Worm (Caenorhabditis elegans) whole organism, young adult: Measurements from ENCODE around the gene srh-3.

Experiments used
- C06A6.2 ChIP-seq: fragments of 200-800 bp; sonication (Bioruptor generic); conservative IDR thresholded peaks from 2 replicates; pipeline ENCODE4 v1.3.6; 2022; ENCODE audit warnings: missing genetic modification characterization, missing compliant biosample characterization
- C17E4.6 ChIP-seq: fragments of 200-800 bp; sonication (Bioruptor generic); IDR thresholded peaks from 2 replicates; pipeline ENCODE4 v1.3.6; 2022; ENCODE audit warnings: missing genetic modification reagents, missing genetic modification characterization, missing compliant biosample characterization
- D2030.7 ChIP-seq: fragments of 200-800 bp; sonication (Bioruptor generic); IDR thresholded peaks from 2 replicates; pipeline ENCODE4 v1.3.6; 2022; ENCODE audit warnings: missing genetic modification reagents, missing genetic modification characterization, missing compliant biosample characterization
- F23B12.7 ChIP-seq: sonication (generic microtip); optimal IDR thresholded peaks from 2 replicates; lab custom pipeline; 2017; ENCODE audit warnings: missing genetic modification characterization, mild to moderate bottlenecking, missing compliant biosample characterization, antibody characterized with exemption, moderate library complexity; ENCODE audit not compliant: insufficient read depth
- F49E8.2 ChIP-seq: sonication (generic microtip); optimal IDR thresholded peaks from 3 replicates; lab custom pipeline; 2017; ENCODE audit warnings: missing genetic modification characterization, mild to moderate bottlenecking, missing compliant biosample characterization, antibody characterized with exemption, moderate library complexity; ENCODE audit not compliant: insufficient read depth
- F55B11.4 ChIP-seq: sonication (generic microtip); optimal IDR thresholded peaks from 2 replicates; lab custom pipeline; 2016; ENCODE audit warnings: missing compliant biosample characterization, missing genetic modification characterization, borderline replicate concordance; ENCODE audit not compliant: insufficient read depth
- K11D2.4 ChIP-seq: fragments of 200-800 bp; sonication (Bioruptor generic); IDR thresholded peaks from 2 replicates; pipeline ENCODE4 v1.3.6; 2022; ENCODE audit warnings: missing genetic modification reagents, missing genetic modification characterization, missing compliant biosample characterization
- Y67H2A.10 ChIP-seq: fragments of 200-800 bp; sonication (Bioruptor generic); conservative IDR thresholded peaks from 2 replicates; pipeline ENCODE4 v1.3.6; 2022; ENCODE audit warnings: missing genetic modification reagents, missing genetic modification characterization, missing compliant biosample characterization
- Y95B8A.8 ChIP-seq: fragments of 200-800 bp; sonication (Bioruptor generic); IDR thresholded peaks from 2 replicates; pipeline ENCODE4 v1.3.6; 2022; ENCODE audit warnings: missing genetic modification reagents, missing genetic modification characterization, missing compliant biosample characterization
- cebp-1 ChIP-seq, 2 experiments: fragments of 200-800 bp in 1 of 2; sonication (Bioruptor generic) in 1 of 2; sonication (generic microtip) in 1 of 2; IDR thresholded peaks in 1 of 2; optimal IDR thresholded peaks in 1 of 2; 2 replicates each; pipeline versions ENCODE4 v1.3.6 to Lab custom; 2017 to 2022; ENCODE audit warnings: missing compliant biosample characterization in 2 of 2, missing genetic modification characterization in 2 of 2, mild to moderate bottlenecking in 1 of 2, missing genetic modification reagents in 1 of 2, moderate library complexity in 1 of 2
- ceh-100 ChIP-seq: fragments of 200-800 bp; sonication (Bioruptor generic); IDR thresholded peaks from 2 replicates; pipeline ENCODE4 v1.3.6; 2022; ENCODE audit warnings: missing genetic modification reagents, missing genetic modification characterization, missing compliant biosample characterization
- egl-18 ChIP-seq: fragments of 200-800 bp; sonication (Bioruptor generic); IDR thresholded peaks from 2 replicates; pipeline ENCODE4 v1.3.6; 2022; ENCODE audit warnings: missing genetic modification reagents, missing genetic modification characterization, missing compliant biosample characterization
- hlh-26 ChIP-seq: fragments of 200-800 bp; sonication (Bioruptor generic); conservative IDR thresholded peaks from 2 replicates; pipeline ENCODE4 v1.3.6; 2022; ENCODE audit warnings: missing genetic modification reagents, missing genetic modification characterization, missing compliant biosample characterization
- hmg-1.2 ChIP-seq: fragments of 200-800 bp; sonication (Bioruptor generic); IDR thresholded peaks from 2 replicates; pipeline ENCODE4 v1.3.6; 2022; ENCODE audit warnings: missing genetic modification reagents, missing genetic modification characterization, missing compliant biosample characterization
- hrde-1 ChIP-seq: sonication (generic microtip); optimal IDR thresholded peaks from 2 replicates; lab custom pipeline; 2016; ENCODE audit warnings: missing genetic modification characterization, mild to moderate bottlenecking, missing compliant biosample characterization, moderate library complexity, missing genotype, missing genetic modification reagents, borderline replicate concordance
- hsf-1 ChIP-seq: fragments of 200-800 bp; sonication (Bioruptor generic); IDR thresholded peaks from 2 replicates; pipeline ENCODE4 v1.3.6; 2022; ENCODE audit warnings: missing genetic modification reagents, missing genetic modification characterization, missing compliant biosample characterization
- let-607 ChIP-seq, 2 experiments: fragments of 200-800 bp in 1 of 2; sonication (Bioruptor generic) in 1 of 2; sonication (generic microtip) in 1 of 2; optimal IDR thresholded peaks; 2 replicates each; lab custom pipeline; 2016 to 2018; ENCODE audit warnings: mild to moderate bottlenecking in 2 of 2, missing compliant biosample characterization in 2 of 2, missing genetic modification characterization in 2 of 2, moderate library complexity in 2 of 2, missing genotype in 1 of 2
- lin-54 ChIP-seq: fragments of 200-800 bp; sonication (Bioruptor generic); optimal IDR thresholded peaks from 2 replicates; lab custom pipeline; 2018; ENCODE audit warnings: mild to moderate bottlenecking, missing genetic modification characterization, missing compliant biosample characterization
- lir-1 ChIP-seq: fragments of 200-800 bp; sonication (Bioruptor generic); conservative IDR thresholded peaks from 2 replicates; pipeline ENCODE4 v1.3.6; 2022; ENCODE audit warnings: missing genetic modification reagents, missing genetic modification characterization, missing compliant biosample characterization
- lsl-1 ChIP-seq: fragments of 200-800 bp; sonication (Bioruptor generic); optimal IDR thresholded peaks from 2 replicates; lab custom pipeline; 2018; ENCODE audit warnings: mild to moderate bottlenecking, missing genetic modification characterization, moderate library complexity, missing compliant biosample characterization
- lsy-27 ChIP-seq: sonication (generic microtip); optimal IDR thresholded peaks from 2 replicates; lab custom pipeline; 2017; ENCODE audit warnings: missing genetic modification characterization, mild to moderate bottlenecking, missing compliant biosample characterization, antibody characterized with exemption, missing genotype, borderline replicate concordance; ENCODE audit not compliant: insufficient read depth
- madf-10 ChIP-seq: sonication (generic microtip); optimal IDR thresholded peaks from 2 replicates; lab custom pipeline; 2016; ENCODE audit warnings: mild to moderate bottlenecking, missing genetic modification characterization, missing compliant biosample characterization
- madf-6 ChIP-seq: fragments of 200-800 bp; sonication (Bioruptor generic); IDR thresholded peaks from 2 replicates; pipeline ENCODE4 v1.3.6; 2022; ENCODE audit warnings: missing genetic modification reagents, missing genetic modification characterization, missing compliant biosample characterization
- pbrm-1 ChIP-seq: fragments of 200-800 bp; sonication (Bioruptor generic); IDR thresholded peaks from 2 replicates; pipeline ENCODE4 v1.3.6; 2022; ENCODE audit warnings: missing genetic modification reagents, missing genetic modification characterization, missing compliant biosample characterization
- rpc-1 ChIP-seq, 2 experiments: fragments of 150-350 bp in 1 of 2; sonication (generic microtip) in 1 of 2; optimal IDR thresholded peaks; 2 replicates each; lab custom pipeline; 2014 to 2018; ENCODE audit warnings: missing biosample characterization in 1 of 2, missing genetic modification characterization in 1 of 2, missing genetic modification reagents in 1 of 2, missing genotype in 1 of 2
- sdz-38 ChIP-seq: sonication (generic microtip); optimal IDR thresholded peaks from 2 replicates; lab custom pipeline; 2016; ENCODE audit warnings: missing genotype, missing genetic modification characterization, missing compliant biosample characterization
- snpc-1.3 ChIP-seq: sonication (generic microtip); optimal IDR thresholded peaks from 2 replicates; lab custom pipeline; 2017; ENCODE audit warnings: missing genetic modification characterization, mild to moderate bottlenecking, missing compliant biosample characterization, antibody characterized with exemption, moderate library complexity, missing genotype, missing genetic modification reagents; ENCODE audit not compliant: insufficient read depth
- snpc-4 ChIP-seq, 5 experiments: fragments of 150-350 bp in 1 of 5; sonication (generic microtip) in 4 of 5; optimal IDR thresholded peaks; 2 replicates each; lab custom pipeline; 2014 to 2018; ENCODE audit warnings: missing genetic modification characterization in 5 of 5, missing biosample characterization in 3 of 5, antibody characterized with exemption in 2 of 5, mild to moderate bottlenecking in 2 of 5, missing compliant biosample characterization in 2 of 5, missing genotype in 2 of 5, moderate library complexity in 2 of 5, missing genetic modification reagents in 1 of 5
- unc-62 ChIP-seq: fragments of 150-350 bp; optimal IDR thresholded peaks from 2 replicates; lab custom pipeline; 2014; ENCODE audit warnings: missing biosample characterization, missing genetic modification reagents, missing genetic modification characterization
- xnd-1 ChIP-seq: sonication (generic microtip); optimal IDR thresholded peaks from 2 replicates; lab custom pipeline; 2016; ENCODE audit warnings: missing genotype, missing genetic modification reagents, missing genetic modification characterization, missing compliant biosample characterization
- ztf-6 ChIP-seq: fragments of 200-800 bp; sonication (Bioruptor generic); IDR thresholded peaks from 2 replicates; pipeline ENCODE4 v1.3.6; 2022; ENCODE audit warnings: missing genetic modification reagents, missing genetic modification characterization, missing compliant biosample characterization

srh-3 gene

ce11 chrV:1682279-1682678 is at the start of gene srh-3:
srh-3 (plus strand) TSS chrV:1682579.
- TF ChIP-seq C17E4.6 (GFP tag; lab: Robert Waterston, UW) (no peak), hlh-26 (no peak), snpc-4 (GFP tag; optimal IDR thresholded peaks at IDR 0.05; lab: Kevin White, UChicago) (no peak), snpc-4 (tag; optimal IDR thresholded peaks at IDR 0.05; lab: Kevin White, UChicago) (no peak), C06A6.2 (GFP tag; lab: Robert Waterston, UW) (no peak)
- TF ChIP-seq, all 124 proteins: peak for 0

DNA sequence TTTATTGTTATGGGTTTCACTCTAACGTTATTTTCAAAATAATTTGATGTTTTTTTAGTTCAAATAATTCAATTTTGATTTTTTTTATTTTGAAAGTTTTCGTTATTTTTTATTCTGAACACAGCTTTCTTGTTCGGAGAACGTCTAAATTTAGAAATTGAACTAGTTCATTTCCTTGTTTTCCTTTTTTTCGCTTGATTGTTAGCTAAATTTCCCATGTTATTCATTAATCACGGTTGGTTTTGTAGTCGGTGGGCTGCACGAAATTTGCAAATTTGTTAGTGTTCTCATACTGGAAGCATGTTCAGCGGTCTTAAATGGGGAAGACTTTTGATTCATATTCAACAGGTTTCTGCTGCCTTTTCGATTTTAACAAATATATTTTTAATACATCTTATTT is 46.5 kb upstream of the srh-3 start, which contains the start of gene str-222:
Gene str-222 (plus strand): TSS at position 301 of the 400 bp plus-strand sequence.
- TF ChIP-seq lsl-1 (GFP tag; lab: Kevin White, UChicago): no peak
- no peak for TF ChIP-seq cebp-1 (GFP tag; IDR thresholded peaks at IDR 0.05; lab: Robert Waterston, UW)
- TF ChIP-seq cebp-1 (tag; optimal IDR thresholded peaks at IDR 0.05; lab: Kevin White, UChicago): no peak
- TF ChIP-seq lin-54 (GFP tag; lab: Kevin White, UChicago): no peak
- no peak for TF ChIP-seq Y95B8A.8
- no peak for TF ChIP-seq snpc-4 (GFP tag; optimal IDR thresholded peaks at IDR 0.05; lab: Kevin White, UChicago)
- TF ChIP-seq snpc-4 (tag; optimal IDR thresholded peaks at IDR 0.05; lab: Kevin White, UChicago): no peak
- TF ChIP-seq hsf-1 (GFP tag; lab: Robert Waterston, UW): no peak
- no peak for TF ChIP-seq lir-1 (GFP tag; lab: Robert Waterston, UW)
- no peak for TF ChIP-seq ztf-6 (GFP tag; lab: Robert Waterston, UW)
- no peak for TF ChIP-seq F49E8.2 (tag; lab: Kevin White, UChicago)

- no peak for TF ChIP-seq snpc-1.3 (tag; lab: Kevin White, UChicago)
- no peak for TF ChIP-seq C06A6.2 (GFP tag; lab: Robert Waterston, UW)
- TF ChIP-seq Y67H2A.10 (GFP tag; lab: Robert Waterston, UW): no peak
- no peak for TF ChIP-seq K11D2.4 (GFP tag; lab: Robert Waterston, UW)
- TF ChIP-seq lsy-27 (tag; lab: Kevin White, UChicago): no peak
- no peak for TF ChIP-seq madf-10
- TF ChIP-seq F23B12.7 (tag; lab: Kevin White, UChicago): no peak
- TF ChIP-seq ceh-100: no peak
- TF ChIP-seq hrde-1 (tag; lab: Kevin White, UChicago): no peak
- no peak for TF ChIP-seq xnd-1
- TF ChIP-seq D2030.7: no peak
- TF ChIP-seq sdz-38 (tag; lab: Kevin White, UChicago): no peak
- TF ChIP-seq hmg-1.2: no peak
- TF ChIP-seq F55B11.4: no peak
- no peak for TF ChIP-seq rpc-1 (optimal IDR thresholded peaks at IDR 0.05; lab: Kevin White, UChicago)
- TF ChIP-seq rpc-1 (tag; optimal IDR thresholded peaks at IDR 0.05; lab: Kevin White, UChicago): no peak
- TF ChIP-seq egl-18 (GFP tag; lab: Robert Waterston, UW): no peak
- no peak for TF ChIP-seq unc-62
- TF ChIP-seq pbrm-1 (GFP tag; lab: Robert Waterston, UW): no peak
- TF ChIP-seq, all 124 proteins: peak for 0
These were observed 42.4 kb upstream of the srh-3 start, which contains the start of gene str-221 for ce11 chrV:1640008-1640407. str-221 (plus strand) TSS chrV:1640308.

- no peak for TF ChIP-seq madf-6 (GFP tag; lab: Robert Waterston, UW)
- no peak for TF ChIP-seq cebp-1 (GFP tag; IDR thresholded peaks at IDR 0.05; lab: Robert Waterston, UW)
- TF ChIP-seq cebp-1 (tag; optimal IDR thresholded peaks at IDR 0.05; lab: Kevin White, UChicago): no peak
- no peak for TF ChIP-seq let-607 (tag; optimal IDR thresholded peaks at IDR 0.05; lab: Kevin White, UChicago)
These were observed 40.2 kb upstream of the srh-3 start, which contains the start of gene Y46H3D.1 for ce11 chrV:1642199-1642598. Y46H3D.1 (plus strand) TSS chrV:1642499.
